Worm (Caenorhabditis elegans) whole organism, young adult: ENCODE measurements around the gene F38B2.2.

Experiments
- atf-7 ChIP-seq: sonication (generic microtip); optimal IDR thresholded peaks from 2 replicates; lab custom pipeline; 2017; ENCODE audit warnings: mild to moderate bottlenecking, missing genetic modification characterization, missing compliant biosample characterization
- ceh-27 ChIP-seq: fragments of 200-800 bp; sonication (Bioruptor generic); optimal IDR thresholded peaks from 2 replicates; lab custom pipeline; 2018; ENCODE audit warnings: mild to moderate bottlenecking, missing genetic modification characterization, moderate library complexity, missing compliant biosample characterization
- ztf-28 ChIP-seq: fragments of 200-800 bp; sonication (Bioruptor generic); IDR thresholded peaks from 2 replicates; pipeline ENCODE4 v1.3.6; 2022; ENCODE audit warnings: missing genetic modification reagents, missing genetic modification characterization, missing compliant biosample characterization

The F38B2.2 gene

ce11 chrX:11240585-11241115 lies 38.5 kb downstream of the F38B2.2 start, which contains the start of gene C34F6.10:
Gene C34F6.10 (minus strand): TSS chrX:11240635.
- TF ChIP-seq ztf-28 (GFP tag; lab: Robert Waterston, UW): no peak
- TF ChIP-seq ceh-27: peak; percentile 29
- TF ChIP-seq atf-7: peak; percentile 16
